Worm (Caenorhabditis elegans) whole organism, young adult: ENCODE results near the gene Y22D7AL.4.
A peak's percentile ranks its signal among the peaks of the same experiment; 100 is the strongest.

Experiments used
- B0261.1 ChIP-seq: sonication (generic microtip); optimal IDR thresholded peaks from 2 replicates; lab custom pipeline; 2016; ENCODE audit warnings: mild to moderate bottlenecking, missing genetic modification characterization, moderate library complexity, missing compliant biosample characterization
- C06A6.2 ChIP-seq: fragments of 200-800 bp; sonication (Bioruptor generic); conservative IDR thresholded peaks from 2 replicates; pipeline ENCODE4 v1.3.6; 2022; ENCODE audit warnings: missing genetic modification characterization, missing compliant biosample characterization
- F37B4.10 ChIP-seq: fragments of 200-800 bp; sonication (Bioruptor generic); IDR thresholded peaks from 2 replicates; pipeline ENCODE4 v1.3.6; 2022; ENCODE audit warnings: missing genetic modification characterization, missing compliant biosample characterization
- F39B2.1 ChIP-seq: fragments of 200-800 bp; sonication (Bioruptor generic); IDR thresholded peaks from 2 replicates; pipeline ENCODE4 v1.3.6; 2022; ENCODE audit warnings: missing genetic modification reagents, missing genetic modification characterization, missing compliant biosample characterization
- F57C9.4 ChIP-seq: sonication (generic microtip); optimal IDR thresholded peaks from 2 replicates; lab custom pipeline; 2017; ENCODE audit warnings: mild to moderate bottlenecking, missing genetic modification characterization, missing compliant biosample characterization
- K11D2.4 ChIP-seq: fragments of 200-800 bp; sonication (Bioruptor generic); IDR thresholded peaks from 2 replicates; pipeline ENCODE4 v1.3.6; 2022; ENCODE audit warnings: missing genetic modification reagents, missing genetic modification characterization, missing compliant biosample characterization
- K12H6.12 ChIP-seq: fragments of 200-800 bp; sonication (Bioruptor generic); optimal IDR thresholded peaks from 2 replicates; lab custom pipeline; 2018; ENCODE audit warnings: mild to moderate bottlenecking, missing genetic modification characterization, missing compliant biosample characterization
- T07F8.4 ChIP-seq: sonication (generic microtip); optimal IDR thresholded peaks from 2 replicates; lab custom pipeline; 2016; ENCODE audit warnings: mild to moderate bottlenecking, missing genetic modification characterization, moderate library complexity, missing compliant biosample characterization
- T26A5.8 ChIP-seq: sonication (generic microtip); optimal IDR thresholded peaks from 2 replicates; lab custom pipeline; 2016; ENCODE audit warnings: missing genetic modification characterization, missing compliant biosample characterization
- Y79H2A.3 ChIP-seq: fragments of 200-800 bp; sonication (Bioruptor generic); conservative IDR thresholded peaks from 2 replicates; pipeline ENCODE4 v1.3.6; 2022; ENCODE audit warnings: missing genetic modification reagents, missing genetic modification characterization, missing compliant biosample characterization
- ama-1 ChIP-seq, 3 experiments: fragments of 150-350 bp in 1 of 3; sonication (generic microtip) in 2 of 3; optimal IDR thresholded peaks; 2 replicates each; lab custom pipeline; 2014 to 2018; ENCODE audit warnings: missing biosample characterization in 2 of 3, missing genetic modification characterization in 2 of 3, missing genetic modification reagents in 2 of 3
- aptf-2 ChIP-seq: fragments of 200-800 bp; sonication (Bioruptor generic); conservative IDR thresholded peaks from 2 replicates; pipeline ENCODE4 v1.3.6; 2022; ENCODE audit warnings: missing genetic modification reagents, missing genetic modification characterization, missing compliant biosample characterization
- athp-1 ChIP-seq: sonication (generic microtip); optimal IDR thresholded peaks from 2 replicates; lab custom pipeline; 2017; ENCODE audit warnings: mild to moderate bottlenecking, missing genetic modification characterization, missing compliant biosample characterization
- attf-3 ChIP-seq: fragments of 200-800 bp; sonication (Bioruptor generic); conservative IDR thresholded peaks from 2 replicates; pipeline ENCODE4 v1.3.6; 2022; ENCODE audit warnings: missing genetic modification reagents, missing genetic modification characterization, missing compliant biosample characterization
- bed-2 ChIP-seq: fragments of 200-800 bp; sonication (Bioruptor generic); IDR thresholded peaks from 2 replicates; pipeline ENCODE4 v1.3.6; 2022; ENCODE audit warnings: missing genetic modification reagents, missing genetic modification characterization, missing compliant biosample characterization
- cebp-1 ChIP-seq, 2 experiments: fragments of 200-800 bp in 1 of 2; sonication (Bioruptor generic) in 1 of 2; sonication (generic microtip) in 1 of 2; IDR thresholded peaks in 1 of 2; optimal IDR thresholded peaks in 1 of 2; 2 replicates each; pipeline versions ENCODE4 v1.3.6 to Lab custom; 2017 to 2022; ENCODE audit warnings: missing compliant biosample characterization in 2 of 2, missing genetic modification characterization in 2 of 2, mild to moderate bottlenecking in 1 of 2, missing genetic modification reagents in 1 of 2, moderate library complexity in 1 of 2
- ceh-100 ChIP-seq: fragments of 200-800 bp; sonication (Bioruptor generic); IDR thresholded peaks from 2 replicates; pipeline ENCODE4 v1.3.6; 2022; ENCODE audit warnings: missing genetic modification reagents, missing genetic modification characterization, missing compliant biosample characterization
- ceh-40 ChIP-seq: fragments of 200-800 bp; sonication (Bioruptor generic); IDR thresholded peaks from 2 replicates; pipeline ENCODE4 v1.3.6; 2022; ENCODE audit warnings: missing genetic modification characterization, missing compliant biosample characterization
- ceh-79 ChIP-seq: sonication (generic microtip); optimal IDR thresholded peaks from 2 replicates; lab custom pipeline; 2017; ENCODE audit warnings: mild to moderate bottlenecking, missing genetic modification characterization, missing compliant biosample characterization
- die-1 ChIP-seq: sonication (generic microtip); optimal IDR thresholded peaks from 2 replicates; lab custom pipeline; 2016; ENCODE audit warnings: missing genotype, mild to moderate bottlenecking, missing genetic modification characterization, missing compliant biosample characterization
- egrh-3 ChIP-seq: fragments of 200-800 bp; sonication (Bioruptor generic); IDR thresholded peaks from 2 replicates; pipeline ENCODE4 v1.3.6; 2022; ENCODE audit warnings: missing genetic modification reagents, missing genetic modification characterization, missing compliant biosample characterization
- gei-17 ChIP-seq: fragments of 200-800 bp; sonication (Bioruptor generic); optimal IDR thresholded peaks from 2 replicates; lab custom pipeline; 2018; ENCODE audit warnings: mild to moderate bottlenecking, missing genetic modification characterization, missing compliant biosample characterization
- hlh-26 ChIP-seq: fragments of 200-800 bp; sonication (Bioruptor generic); conservative IDR thresholded peaks from 2 replicates; pipeline ENCODE4 v1.3.6; 2022; ENCODE audit warnings: missing genetic modification reagents, missing genetic modification characterization, missing compliant biosample characterization
- hmg-1.2 ChIP-seq: fragments of 200-800 bp; sonication (Bioruptor generic); IDR thresholded peaks from 2 replicates; pipeline ENCODE4 v1.3.6; 2022; ENCODE audit warnings: missing genetic modification reagents, missing genetic modification characterization, missing compliant biosample characterization
- hsf-1 ChIP-seq: fragments of 200-800 bp; sonication (Bioruptor generic); IDR thresholded peaks from 2 replicates; pipeline ENCODE4 v1.3.6; 2022; ENCODE audit warnings: missing genetic modification reagents, missing genetic modification characterization, missing compliant biosample characterization
- let-526 ChIP-seq: fragments of 200-800 bp; sonication (Bioruptor generic); IDR thresholded peaks from 2 replicates; pipeline ENCODE4 v1.3.6; 2022; ENCODE audit warnings: missing genetic modification reagents, missing genetic modification characterization, missing compliant biosample characterization
- lsl-1 ChIP-seq: fragments of 200-800 bp; sonication (Bioruptor generic); optimal IDR thresholded peaks from 2 replicates; lab custom pipeline; 2018; ENCODE audit warnings: mild to moderate bottlenecking, missing genetic modification characterization, moderate library complexity, missing compliant biosample characterization
- madf-10 ChIP-seq: sonication (generic microtip); optimal IDR thresholded peaks from 2 replicates; lab custom pipeline; 2016; ENCODE audit warnings: mild to moderate bottlenecking, missing genetic modification characterization, missing compliant biosample characterization
- madf-3 ChIP-seq: fragments of 200-800 bp; sonication (Bioruptor generic); IDR thresholded peaks from 2 replicates; pipeline ENCODE4 v1.3.6; 2022; ENCODE audit warnings: missing genetic modification reagents, missing genetic modification characterization, missing compliant biosample characterization
- madf-8 ChIP-seq: fragments of 200-800 bp; sonication (Bioruptor generic); conservative IDR thresholded peaks from 2 replicates; pipeline ENCODE4 v1.3.6; 2022; ENCODE audit warnings: missing genetic modification reagents, missing genetic modification characterization, missing compliant biosample characterization
- mes-4 ChIP-seq: sonication (generic microtip); optimal IDR thresholded peaks from 2 replicates; lab custom pipeline; 2016; ENCODE audit warnings: missing genotype, missing genetic modification characterization, missing compliant biosample characterization
- nfya-1 ChIP-seq: sonication (generic microtip); optimal IDR thresholded peaks from 2 replicates; lab custom pipeline; 2017; ENCODE audit warnings: antibody characterized with exemption, missing compliant biosample characterization, missing genetic modification characterization, borderline replicate concordance; ENCODE audit not compliant: insufficient read depth
- nhr-179 ChIP-seq: sonication (generic microtip); optimal IDR thresholded peaks from 2 replicates; lab custom pipeline; 2016; ENCODE audit warnings: mild to moderate bottlenecking, missing genetic modification characterization, missing compliant biosample characterization
- pha-4 ChIP-seq: fragments of 150-350 bp; sonication (generic microtip); optimal IDR thresholded peaks from 2 replicates; lab custom pipeline; 2014; ENCODE audit warnings: missing biosample characterization, missing genetic modification reagents, missing genetic modification characterization
- repo-1 ChIP-seq: sonication (generic microtip); optimal IDR thresholded peaks from 2 replicates; lab custom pipeline; 2017; ENCODE audit warnings: mild to moderate bottlenecking, missing genetic modification characterization, missing compliant biosample characterization
- rpc-1 ChIP-seq, 2 experiments: fragments of 150-350 bp in 1 of 2; sonication (generic microtip) in 1 of 2; optimal IDR thresholded peaks; 2 replicates each; lab custom pipeline; 2014 to 2018; ENCODE audit warnings: missing biosample characterization in 1 of 2, missing genetic modification characterization in 1 of 2, missing genetic modification reagents in 1 of 2, missing genotype in 1 of 2
- snpc-1.3 ChIP-seq: sonication (generic microtip); optimal IDR thresholded peaks from 2 replicates; lab custom pipeline; 2017; ENCODE audit warnings: missing genetic modification characterization, mild to moderate bottlenecking, missing compliant biosample characterization, antibody characterized with exemption, moderate library complexity, missing genotype, missing genetic modification reagents; ENCODE audit not compliant: insufficient read depth
- tbx-9 ChIP-seq: sonication (generic microtip); optimal IDR thresholded peaks from 2 replicates; lab custom pipeline; 2016; ENCODE audit warnings: borderline replicate concordance, missing genetic modification characterization, inconsistent platforms, missing compliant biosample characterization
- unc-130 ChIP-seq: sonication (generic microtip); optimal IDR thresholded peaks from 2 replicates; lab custom pipeline; 2016; ENCODE audit warnings: missing genetic modification reagents, missing genetic modification characterization, missing compliant biosample characterization
- unc-62 ChIP-seq: fragments of 150-350 bp; optimal IDR thresholded peaks from 2 replicates; lab custom pipeline; 2014; ENCODE audit warnings: missing biosample characterization, missing genetic modification reagents, missing genetic modification characterization
- xnd-1 ChIP-seq: sonication (generic microtip); optimal IDR thresholded peaks from 2 replicates; lab custom pipeline; 2016; ENCODE audit warnings: missing genotype, missing genetic modification reagents, missing genetic modification characterization, missing compliant biosample characterization
- zim-3 ChIP-seq: sonication (generic microtip); optimal IDR thresholded peaks from 2 replicates; lab custom pipeline; 2017; ENCODE audit warnings: mild to moderate bottlenecking, missing genetic modification characterization, moderate library complexity, missing compliant biosample characterization
- ztf-25 ChIP-seq: fragments of 200-800 bp; sonication (Bioruptor generic); IDR thresholded peaks from 2 replicates; pipeline ENCODE4 v1.3.6; 2022; ENCODE audit warnings: missing genetic modification reagents, missing genetic modification characterization, missing compliant biosample characterization
- ztf-26 ChIP-seq: sonication (generic microtip); optimal IDR thresholded peaks from 2 replicates; lab custom pipeline; 2017; ENCODE audit warnings: missing genetic modification characterization, missing compliant biosample characterization
- ztf-3 ChIP-seq: fragments of 200-800 bp; sonication (Bioruptor generic); optimal IDR thresholded peaks from 2 replicates; lab custom pipeline; 2018; ENCODE audit warnings: mild to moderate bottlenecking, missing genetic modification characterization, missing compliant biosample characterization

Y22D7AL.4 gene

ce11 chrIII:1601464-1602169, 24.8 kb upstream of the Y22D7AL.4 start:
- peak; percentile 78 for TF ChIP-seq snpc-1.3 (tag; lab: Kevin White, UChicago)
- peak; percentile 82 for TF ChIP-seq T07F8.4 (tag; lab: Kevin White, UChicago)
- peak; percentile 23; the same call in 1 of the 2 replicates for TF ChIP-seq cebp-1 (GFP tag; IDR thresholded peaks at IDR 0.05; lab: Robert Waterston, UW)
- peak; percentile 62 for TF ChIP-seq cebp-1 (tag; optimal IDR thresholded peaks at IDR 0.05; lab: Kevin White, UChicago)
- peak; percentile 78 for TF ChIP-seq aptf-2
- TF ChIP-seq madf-3 (GFP tag; lab: Robert Waterston, UW) = peak; percentile 71; the same call in 1 of the 2 replicates
- no peak for TF ChIP-seq ztf-26 (tag; lab: Kevin White, UChicago)
- peak; percentile 79 for TF ChIP-seq rpc-1 (optimal IDR thresholded peaks at IDR 0.05; lab: Kevin White, UChicago)
- peak; percentile 82 for TF ChIP-seq rpc-1 (tag; optimal IDR thresholded peaks at IDR 0.05; lab: Kevin White, UChicago)
- peak; percentile 30 for TF ChIP-seq tbx-9 (tag; lab: Kevin White, UChicago)
- no peak for TF ChIP-seq madf-8 (GFP tag; lab: Robert Waterston, UW)
- no peak for TF ChIP-seq repo-1 (tag; lab: Kevin White, UChicago)
- no peak for TF ChIP-seq ceh-79
- 0 out of 2 replicates have a peak, but pooled peaks have one; percentile 27 for TF ChIP-seq bed-2
- no peak for TF ChIP-seq nfya-1 (tag; lab: Kevin White, UChicago)
- TF ChIP-seq T26A5.8 (tag; lab: Kevin White, UChicago) = peak; percentile 40
- no peak for TF ChIP-seq F39B2.1
- no peak for TF ChIP-seq ceh-100
- TF ChIP-seq F37B4.10 = 0 out of 2 replicates have a peak, but pooled peaks have one; percentile 79
- no peak for TF ChIP-seq hsf-1 (GFP tag; lab: Robert Waterston, UW)
- TF ChIP-seq C06A6.2 (GFP tag; lab: Robert Waterston, UW) = no peak
- peak; percentile 85 for TF ChIP-seq athp-1 (tag; lab: Kevin White, UChicago)
- TF ChIP-seq attf-3 (GFP tag; lab: Robert Waterston, UW) = peak; percentile 43; the same call in 1 of the 2 replicates
- TF ChIP-seq gei-17 (GFP tag; lab: Kevin White, UChicago) = no peak
- TF ChIP-seq let-526 = peak; percentile 43; the same call in 1 of the 2 replicates
- TF ChIP-seq K12H6.12 = peak; percentile 29
- TF ChIP-seq ama-1 (optimal IDR thresholded peaks at IDR 0.05; lab: Kevin White, UChicago) = no peak
- peak in 1 of 2 experiments; percentile 37 for TF ChIP-seq ama-1 (GFP tag; optimal IDR thresholded peaks at IDR 0.05; lab: Kevin White, UChicago)
- TF ChIP-seq zim-3 (tag; lab: Kevin White, UChicago) = peak; percentile 79
- TF ChIP-seq ztf-25 = peak; percentile 97
- TF ChIP-seq madf-10 (tag; lab: Kevin White, UChicago) = peak; percentile 53
- TF ChIP-seq K11D2.4 (GFP tag; lab: Robert Waterston, UW) = 0 out of 2 replicates have a peak, but pooled peaks have one; percentile 15
- no peak for TF ChIP-seq Y79H2A.3 (GFP tag; lab: Robert Waterston, UW)
- TF ChIP-seq ztf-3 (GFP tag; lab: Kevin White, UChicago) = peak; percentile 21
- TF ChIP-seq ceh-40 = 0 out of 2 replicates have a peak, but pooled peaks have one; percentile 37
- peak; percentile 60 for TF ChIP-seq lsl-1
- TF ChIP-seq nhr-179 (tag; lab: Kevin White, UChicago) = no peak
- TF ChIP-seq unc-62 (GFP tag; lab: Kevin White, UChicago) = no peak
- TF ChIP-seq F57C9.4 (tag; lab: Kevin White, UChicago) = no peak
- no peak for TF ChIP-seq mes-4
- TF ChIP-seq hlh-26 (GFP tag; lab: Robert Waterston, UW) = no peak
- TF ChIP-seq egrh-3 (GFP tag; lab: Robert Waterston, UW) = peak; percentile 45
- peak; percentile 88 for TF ChIP-seq B0261.1 (tag; lab: Kevin White, UChicago)
- TF ChIP-seq hmg-1.2 (GFP tag; lab: Robert Waterston, UW) = peak; percentile 44
- TF ChIP-seq pha-4 (tag; lab: Kevin White, UChicago) = no peak
- TF ChIP-seq die-1 (tag; lab: Kevin White, UChicago) = peak; percentile 93
- TF ChIP-seq xnd-1 = no peak
- peak; percentile 35 for TF ChIP-seq unc-130 (GFP tag; lab: Kevin White, UChicago)
